Worm (Caenorhabditis elegans): ENCODE data around the gene F46B6.2.

The F46B6.2 gene

DNA sequence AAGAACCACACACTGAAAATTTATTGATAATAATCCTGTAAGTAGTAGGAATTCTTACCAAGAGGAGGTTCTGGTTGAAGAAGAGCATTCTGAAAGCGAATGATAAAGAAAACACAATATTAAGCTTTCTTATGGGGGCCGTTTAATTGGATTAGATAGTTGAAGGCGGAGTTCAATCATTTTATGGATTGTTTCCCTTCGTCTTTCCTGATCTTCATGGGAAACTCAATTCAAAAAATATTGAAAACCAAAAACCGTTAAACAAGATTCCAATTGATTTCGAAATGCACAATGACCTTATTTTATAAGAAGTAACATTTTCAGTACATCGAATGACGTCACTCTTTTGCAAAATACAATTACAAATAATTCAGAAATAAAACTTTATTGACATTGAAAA lies 27.0 kb downstream of the F46B6.2 start, which contains the start of gene F46B6.13:
TSS of gene F46B6.13 (minus strand) at position 101 of the 400 bp plus-strand sequence.
- TF ChIP-seq flt-1 (GFP tag; IDR thresholded peaks at IDR 0.05): no peak
- no peak for TF ChIP-seq ztf-29 (GFP tag; IDR thresholded peaks at IDR 0.05)
- TF ChIP-seq cog-1 (tag; optimal IDR thresholded peaks at IDR 0.05): no peak
- no peak for TF ChIP-seq klf-2 (GFP tag; conservative IDR thresholded peaks at IDR 0.05)
- no peak for TF ChIP-seq tab-1 (GFP tag; IDR thresholded peaks at IDR 0.05)
- no peak for TF ChIP-seq ztf-23 (GFP tag; IDR thresholded peaks at IDR 0.05)
- TF ChIP-seq med-1 (GFP tag; optimal IDR thresholded peaks at IDR 0.05; ENCODE audit: insufficient read depth): no peak
- TF ChIP-seq ref-1 (GFP tag; conservative IDR thresholded peaks at IDR 0.05): no peak
- TF ChIP-seq T22C8.4 (GFP tag; IDR thresholded peaks at IDR 0.05): no peak

DNA sequence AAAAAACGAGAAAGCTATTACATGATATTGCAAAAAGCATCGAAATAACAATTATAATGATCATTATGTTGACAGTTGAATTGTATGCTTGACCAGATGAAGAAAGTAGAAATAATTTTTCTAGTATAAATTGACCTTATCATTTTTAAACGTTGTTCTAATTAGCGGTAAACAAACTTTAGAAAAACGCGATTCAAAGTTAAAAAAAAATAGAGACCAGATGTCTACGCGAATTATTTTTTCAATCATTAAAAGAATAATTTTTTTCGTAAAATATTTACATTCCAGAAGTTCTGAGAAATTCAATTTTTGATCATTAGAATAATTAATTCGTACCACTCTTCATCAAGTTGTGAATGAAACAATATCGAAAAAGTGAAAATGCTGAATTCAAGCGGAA lies 29.9 kb downstream of the F46B6.2 start, which contains the start of gene F46B6.10:
TSS of gene F46B6.10 (minus strand) at position 101 of the 400 bp plus-strand sequence.
- no peak for TF ChIP-seq tab-1 (GFP tag; IDR thresholded peaks at IDR 0.05)
- no peak for TF ChIP-seq ztf-29 (GFP tag; IDR thresholded peaks at IDR 0.05)
- TF ChIP-seq cog-1 (tag; optimal IDR thresholded peaks at IDR 0.05): no peak
- TF ChIP-seq med-1 (GFP tag; optimal IDR thresholded peaks at IDR 0.05; ENCODE audit: insufficient read depth): no peak
- TF ChIP-seq ref-1 (GFP tag; conservative IDR thresholded peaks at IDR 0.05): no peak
- TF ChIP-seq T22C8.4 (GFP tag; IDR thresholded peaks at IDR 0.05): no peak
- TF ChIP-seq flt-1 (GFP tag; IDR thresholded peaks at IDR 0.05): no peak
- TF ChIP-seq klf-2 (GFP tag; conservative IDR thresholded peaks at IDR 0.05): no peak
- TF ChIP-seq ztf-23 (GFP tag; IDR thresholded peaks at IDR 0.05): no peak

DNA sequence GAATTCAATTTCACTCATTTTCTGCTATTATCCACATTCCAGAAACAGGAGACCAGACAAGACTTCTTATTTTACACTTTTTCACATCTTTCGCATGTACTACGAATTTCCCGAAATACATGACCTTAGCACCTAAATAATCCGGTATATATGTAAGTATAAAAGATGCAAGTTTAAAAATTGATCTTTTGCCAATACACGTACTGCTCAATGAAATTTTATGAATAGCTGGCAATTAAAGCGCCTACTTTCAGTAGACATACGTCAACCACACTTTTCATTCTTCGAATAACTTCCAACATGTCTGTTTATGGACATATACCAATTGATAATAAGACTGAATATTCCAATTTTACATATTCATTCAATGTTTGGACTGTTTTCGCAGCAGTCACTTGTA lies 31.1 kb downstream of the F46B6.2 start, which contains the start of gene sru-39:
TSS of gene sru-39 (plus strand) at position 301 of the 400 bp plus-strand sequence.
- TF ChIP-seq ztf-29 (GFP tag; IDR thresholded peaks at IDR 0.05) (no peak), cog-1 (tag; optimal IDR thresholded peaks at IDR 0.05) (no peak), ref-1 (GFP tag; conservative IDR thresholded peaks at IDR 0.05) (no peak), flt-1 (GFP tag; IDR thresholded peaks at IDR 0.05) (no peak), klf-2 (GFP tag; conservative IDR thresholded peaks at IDR 0.05) (no peak), T22C8.4 (GFP tag; IDR thresholded peaks at IDR 0.05) (no peak), med-1 (GFP tag; optimal IDR thresholded peaks at IDR 0.05; ENCODE audit: insufficient read depth) (no peak), ztf-23 (GFP tag; IDR thresholded peaks at IDR 0.05) (no peak), tab-1 (GFP tag; IDR thresholded peaks at IDR 0.05) (no peak)

DNA sequence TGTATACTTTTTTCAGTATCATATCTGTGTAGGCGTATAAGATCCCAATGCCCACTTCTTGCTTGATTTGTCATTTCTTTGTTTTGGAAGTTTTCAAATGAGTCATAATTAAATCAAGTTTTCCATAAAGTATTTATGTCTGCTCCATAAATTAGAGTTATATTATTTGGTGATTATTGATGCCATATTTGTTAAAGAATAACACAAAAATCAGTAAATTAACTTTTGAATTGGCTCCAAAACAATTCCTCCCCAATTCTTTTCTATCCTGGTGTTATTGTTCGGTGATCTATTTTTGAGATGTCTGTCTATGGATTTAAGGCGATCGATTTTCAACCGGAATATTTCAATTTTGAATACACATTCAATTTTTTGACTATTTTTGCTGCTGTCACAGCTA lies 33.1 kb downstream of the F46B6.2 start, which contains the start of gene sru-37:
TSS of gene sru-37 (plus strand) at position 301 of the 400 bp plus-strand sequence.
- TF ChIP-seq ref-1 (GFP tag; conservative IDR thresholded peaks at IDR 0.05): no peak
- no peak for TF ChIP-seq T22C8.4 (GFP tag; IDR thresholded peaks at IDR 0.05)
- TF ChIP-seq ztf-29 (GFP tag; IDR thresholded peaks at IDR 0.05): no peak
- no peak for TF ChIP-seq med-1 (GFP tag; optimal IDR thresholded peaks at IDR 0.05; ENCODE audit: insufficient read depth)
- TF ChIP-seq cog-1 (tag; optimal IDR thresholded peaks at IDR 0.05): no peak
- no peak for TF ChIP-seq klf-2 (GFP tag; conservative IDR thresholded peaks at IDR 0.05)
- no peak for TF ChIP-seq flt-1 (GFP tag; IDR thresholded peaks at IDR 0.05)
- TF ChIP-seq ztf-23 (GFP tag; IDR thresholded peaks at IDR 0.05): no peak
- TF ChIP-seq tab-1 (GFP tag; IDR thresholded peaks at IDR 0.05): no peak

DNA sequence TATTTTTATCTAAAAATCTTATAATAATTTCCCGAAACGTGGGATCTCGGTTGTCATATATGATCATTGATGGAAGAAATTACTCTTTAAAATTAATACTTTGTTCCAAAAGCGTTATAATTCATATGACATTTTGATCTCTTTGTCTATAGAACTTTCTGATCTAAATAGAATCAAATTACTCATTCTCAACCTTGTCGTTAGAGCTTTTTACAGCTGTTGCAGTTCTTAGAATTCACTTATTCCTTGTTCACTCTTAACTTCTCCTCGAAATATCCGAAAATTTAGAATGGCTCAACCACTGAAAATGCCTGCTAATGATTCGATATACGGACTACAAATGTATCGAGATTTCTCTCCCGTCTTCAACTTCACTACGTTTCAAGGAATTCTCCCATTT lies 39.1 kb downstream of the F46B6.2 start, which contains the start of gene sru-29:
TSS of gene sru-29 (plus strand) at position 301 of the 400 bp plus-strand sequence.
- TF ChIP-seq ztf-29 (GFP tag; IDR thresholded peaks at IDR 0.05) (no peak), ref-1 (GFP tag; conservative IDR thresholded peaks at IDR 0.05) (no peak), ztf-23 (GFP tag; IDR thresholded peaks at IDR 0.05) (no peak), flt-1 (GFP tag; IDR thresholded peaks at IDR 0.05) (no peak), klf-2 (GFP tag; conservative IDR thresholded peaks at IDR 0.05) (no peak), cog-1 (tag; optimal IDR thresholded peaks at IDR 0.05) (no peak)

DNA sequence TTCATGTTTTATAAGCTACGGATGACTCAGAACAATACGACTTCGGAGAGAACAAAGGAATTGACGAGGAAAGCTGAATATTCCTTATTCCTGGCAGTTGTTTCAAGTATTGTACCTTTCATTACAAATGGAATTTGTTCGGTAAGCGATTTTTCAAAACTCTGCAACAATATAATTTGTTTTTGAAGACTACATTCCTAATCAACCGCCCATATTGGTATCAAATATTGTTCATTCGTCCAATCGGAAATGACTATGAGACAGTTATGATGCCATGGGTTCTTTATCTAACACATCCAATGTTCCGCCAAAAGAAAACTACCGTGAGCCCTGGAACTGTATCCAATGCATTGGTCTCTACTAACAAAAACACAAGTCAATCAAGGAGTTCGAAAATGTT lies 40.1 kb downstream of the F46B6.2 start:
- TF ChIP-seq T22C8.4 (GFP tag; IDR thresholded peaks at IDR 0.05) (no peak), cog-1 (tag; optimal IDR thresholded peaks at IDR 0.05) (no peak), klf-2 (GFP tag; conservative IDR thresholded peaks at IDR 0.05) (no peak), tab-1 (GFP tag; IDR thresholded peaks at IDR 0.05) (no peak), ztf-29 (GFP tag; IDR thresholded peaks at IDR 0.05) (no peak), med-1 (GFP tag; optimal IDR thresholded peaks at IDR 0.05; ENCODE audit: insufficient read depth) (no peak), flt-1 (GFP tag; IDR thresholded peaks at IDR 0.05) (no peak), ref-1 (GFP tag; conservative IDR thresholded peaks at IDR 0.05) (no peak)

ce11 chrV:9813527-9813926 lies 41.4 kb downstream of the F46B6.2 start, which contains the start of gene sru-30:
sru-30 (plus strand) TSS chrV:9813827.
- TF ChIP-seq klf-2 (GFP tag; conservative IDR thresholded peaks at IDR 0.05) (no peak), tab-1 (GFP tag; IDR thresholded peaks at IDR 0.05) (no peak), cog-1 (tag; optimal IDR thresholded peaks at IDR 0.05) (no peak), ref-1 (GFP tag; conservative IDR thresholded peaks at IDR 0.05) (no peak), T22C8.4 (GFP tag; IDR thresholded peaks at IDR 0.05) (no peak), ztf-23 (GFP tag; IDR thresholded peaks at IDR 0.05) (no peak), flt-1 (GFP tag; IDR thresholded peaks at IDR 0.05) (no peak), med-1 (GFP tag; optimal IDR thresholded peaks at IDR 0.05; ENCODE audit: insufficient read depth) (no peak), ztf-29 (GFP tag; IDR thresholded peaks at IDR 0.05) (no peak)

ce11 chrV:9816390-9816789 lies 44.3 kb downstream of the F46B6.2 start, which contains the start of gene sru-31:
sru-31 (plus strand) TSS chrV:9816690.
- TF ChIP-seq ztf-23 (GFP tag; IDR thresholded peaks at IDR 0.05) (no peak), T22C8.4 (GFP tag; IDR thresholded peaks at IDR 0.05) (no peak), med-1 (GFP tag; optimal IDR thresholded peaks at IDR 0.05; ENCODE audit: insufficient read depth) (no peak), klf-2 (GFP tag; conservative IDR thresholded peaks at IDR 0.05) (no peak), tab-1 (GFP tag; IDR thresholded peaks at IDR 0.05) (no peak), ref-1 (GFP tag; conservative IDR thresholded peaks at IDR 0.05) (no peak), ztf-29 (GFP tag; IDR thresholded peaks at IDR 0.05) (no peak), cog-1 (tag; optimal IDR thresholded peaks at IDR 0.05) (no peak), flt-1 (GFP tag; IDR thresholded peaks at IDR 0.05) (no peak)

DNA sequence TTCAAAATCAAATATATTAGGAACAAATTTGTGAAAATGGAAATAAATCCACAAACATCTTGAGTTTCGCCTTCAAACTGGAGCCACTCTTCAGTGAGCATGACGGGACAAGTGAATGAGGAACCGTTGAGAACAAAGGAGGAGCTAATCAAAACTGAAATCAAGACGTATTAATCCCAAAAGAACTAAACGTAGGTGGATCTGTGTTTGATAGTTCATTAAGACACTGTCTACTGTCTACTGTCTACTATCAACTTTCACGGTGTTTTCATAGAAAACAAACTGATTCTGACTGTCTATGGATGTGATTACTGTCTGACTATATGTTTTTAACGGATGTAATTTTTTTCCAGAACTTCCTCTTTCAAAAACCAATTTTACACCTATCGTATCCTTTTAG lies 49.6 kb downstream of the F46B6.2 start, which contains the start of gene str-193:
TSS of gene str-193 (minus strand) at position 101 of the 400 bp plus-strand sequence.
- TF ChIP-seq ref-1 (GFP tag; conservative IDR thresholded peaks at IDR 0.05): no peak
- TF ChIP-seq T22C8.4 (GFP tag; IDR thresholded peaks at IDR 0.05): no peak
- TF ChIP-seq ztf-29 (GFP tag; IDR thresholded peaks at IDR 0.05): no peak
- TF ChIP-seq cog-1 (tag; optimal IDR thresholded peaks at IDR 0.05): no peak
- no peak for TF ChIP-seq tab-1 (GFP tag; IDR thresholded peaks at IDR 0.05)
- no peak for TF ChIP-seq ztf-23 (GFP tag; IDR thresholded peaks at IDR 0.05)
- no peak for TF ChIP-seq klf-2 (GFP tag; conservative IDR thresholded peaks at IDR 0.05)
- no peak for TF ChIP-seq flt-1 (GFP tag; IDR thresholded peaks at IDR 0.05)
- TF ChIP-seq med-1 (GFP tag; optimal IDR thresholded peaks at IDR 0.05; ENCODE audit: insufficient read depth): no peak
